Worm (Caenorhabditis elegans): ENCODE results near the gene F13B12.6.

F13B12.6 gene

DNA sequence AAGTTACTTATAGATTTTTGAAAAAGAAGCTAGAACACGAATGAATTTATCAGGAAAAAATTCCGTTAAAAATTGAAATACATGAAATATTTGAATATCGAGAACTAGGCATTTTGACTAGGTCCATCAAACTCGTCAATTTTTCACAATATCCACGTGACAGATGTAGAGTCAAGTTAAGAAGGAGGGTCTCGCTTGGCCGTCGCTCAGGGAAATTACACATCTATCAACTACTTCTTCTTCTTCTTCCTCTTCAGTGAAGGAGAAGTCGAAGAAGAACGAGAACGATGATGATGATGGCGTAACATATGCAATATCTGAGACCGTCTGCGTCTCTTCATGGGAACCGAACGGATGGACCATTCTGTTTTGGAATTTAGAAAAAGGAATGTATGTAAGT is 2.2 kb upstream of the F13B12.6 start:
- TF ChIP-seq egl-27 (tag; optimal IDR thresholded peaks at IDR 0.05) (no peak), rnt-1 (tag; optimal IDR thresholded peaks at IDR 0.05) (peak; percentile 4), mef-2 (tag; optimal IDR thresholded peaks at IDR 0.05) (no peak), ceh-8 (GFP tag; optimal IDR thresholded peaks at IDR 0.05) (no peak)

DNA sequence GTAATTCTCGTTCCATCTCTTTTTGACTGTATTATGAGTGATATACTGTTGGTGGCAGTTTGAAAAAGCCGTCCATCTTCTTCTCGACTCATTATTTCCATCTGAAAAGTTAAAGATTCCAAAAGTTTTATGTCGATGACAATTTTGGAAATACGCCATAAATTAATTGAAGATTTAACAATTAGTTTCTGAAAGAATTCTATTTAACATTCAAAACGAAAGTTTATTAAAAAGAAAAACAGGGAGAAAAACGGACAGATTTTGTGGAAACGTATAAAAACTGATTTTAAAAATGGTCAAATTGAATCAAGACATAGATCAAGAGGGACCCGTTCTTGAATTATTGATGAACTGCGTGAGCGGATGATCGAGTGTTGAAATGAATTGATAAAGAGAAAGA is 3.9 kb downstream of the F13B12.6 start, which contains the start of gene R10H10.7:
Gene R10H10.7, minus strand, starts transcription at position 101 of the 400 bp plus-strand sequence.
- TF ChIP-seq irx-1 (tag; optimal IDR thresholded peaks at IDR 0.05) (no peak), nhr-85 (tag) (peak; percentile 17)

DNA sequence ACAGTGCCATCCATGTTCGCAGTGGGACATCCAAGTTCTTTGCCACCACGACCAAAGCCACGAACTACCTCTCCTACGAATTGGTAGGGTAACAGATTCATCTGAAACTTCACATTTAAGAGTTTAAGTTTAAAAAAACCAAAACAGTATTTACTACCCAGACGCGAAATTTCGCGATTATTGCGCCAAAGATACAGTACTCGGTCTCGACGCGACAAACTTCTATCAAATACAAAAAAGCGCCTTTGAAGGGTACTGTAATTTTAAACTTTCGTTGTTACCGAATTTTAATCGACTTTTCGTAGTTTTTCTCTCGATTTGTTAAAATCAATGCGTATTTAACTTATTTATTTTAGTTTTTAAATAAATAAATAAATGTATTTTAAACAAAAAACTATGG is 8.3 kb downstream of the F13B12.6 start, which contains the start of gene rfk-1:
Gene rfk-1, minus strand, starts transcription at position 101 of the 400 bp plus-strand sequence.
- no peak for TF ChIP-seq xbp-1 (tag; optimal IDR thresholded peaks at IDR 0.05)
- TF ChIP-seq C34B4.2 (tag; optimal IDR thresholded peaks at IDR 0.05), result no peak
- TF ChIP-seq tlp-1 (tag; optimal IDR thresholded peaks at IDR 0.05), result no peak
- no peak for TF ChIP-seq nhr-28 (tag; optimal IDR thresholded peaks at IDR 0.05)
- no peak for TF ChIP-seq Y116A8C.19 (tag; optimal IDR thresholded peaks at IDR 0.05; ENCODE audit: borderline replicate concordance)
- no peak for TF ChIP-seq irx-1 (tag; optimal IDR thresholded peaks at IDR 0.05)
- TF ChIP-seq ama-1 (optimal IDR thresholded peaks at IDR 0.05), result no peak
- no peak for TF ChIP-seq ceh-63 (GFP tag; optimal IDR thresholded peaks at IDR 0.05)
- TF ChIP-seq unc-130 (tag; optimal IDR thresholded peaks at IDR 0.05), result no peak
- no peak for TF ChIP-seq alr-1 (tag; optimal IDR thresholded peaks at IDR 0.05; ENCODE audit: borderline replicate concordance)
- no peak for TF ChIP-seq blmp-1 (tag; optimal IDR thresholded peaks at IDR 0.05)
- TF ChIP-seq hpl-2 (GFP tag; optimal IDR thresholded peaks at IDR 0.05), result no peak
- TF ChIP-seq ceh-90 (tag; optimal IDR thresholded peaks at IDR 0.05), result no peak
- TF ChIP-seq elt-3 (tag; optimal IDR thresholded peaks at IDR 0.05), result no peak

DNA sequence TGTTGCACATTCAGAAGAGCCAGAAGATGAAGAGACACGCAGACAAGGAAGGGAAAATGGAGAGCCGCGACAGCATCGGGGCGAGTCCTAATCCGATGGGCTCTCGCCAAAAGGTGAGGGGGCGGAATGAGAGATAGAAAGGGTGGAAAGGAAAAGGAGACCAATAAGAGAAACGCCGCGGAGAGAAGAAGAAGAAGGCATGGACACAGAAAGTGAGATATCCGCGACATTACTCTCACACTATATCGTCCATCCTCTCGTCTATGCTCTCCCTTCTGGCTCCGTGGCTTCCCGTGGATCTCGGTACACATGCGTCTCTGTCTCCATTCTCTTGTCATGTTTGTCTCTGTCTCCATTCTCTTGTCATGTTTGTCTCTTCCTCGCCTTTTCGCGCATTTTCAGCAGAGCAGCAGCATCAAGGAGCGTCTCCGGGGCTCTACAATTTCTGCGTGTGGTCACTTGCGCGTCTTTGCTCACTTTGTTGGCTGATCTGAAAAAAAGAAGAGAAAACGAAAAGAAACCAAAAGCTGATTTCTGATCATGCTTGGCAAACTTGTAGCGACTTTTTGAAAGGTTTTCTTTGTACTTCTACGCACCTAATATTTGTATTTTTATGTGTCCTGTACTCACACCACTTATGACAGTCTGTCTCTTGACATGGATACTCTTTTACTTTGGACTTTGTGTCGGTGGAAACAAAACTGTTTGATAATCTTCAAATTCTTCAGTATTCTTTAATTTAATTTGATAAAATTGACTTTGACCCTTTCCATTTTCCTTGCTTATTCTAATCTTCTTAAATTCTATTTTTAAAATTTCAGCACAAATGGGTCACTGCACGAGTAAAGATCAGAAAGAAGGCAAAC is 14.3 kb downstream of the F13B12.6 start, which contains the start of gene gpa-7:
Gene gpa-7, plus strand, starts transcription at position 816 of the 866 bp plus-strand sequence.
- TF ChIP-seq F16B12.6 (tag; optimal IDR thresholded peaks at IDR 0.05) (no peak), fkh-8 (tag; optimal IDR thresholded peaks at IDR 0.05) (peak; percentile 88), nhr-85 (tag) (no peak), ces-1 (GFP tag; optimal IDR thresholded peaks at IDR 0.05) (no peak), C04F5.9 (tag; optimal IDR thresholded peaks at IDR 0.05) (no peak), egl-13 (tag; optimal IDR thresholded peaks at IDR 0.05) (peak; percentile 86), ztf-11 (tag; optimal IDR thresholded peaks at IDR 0.05) (peak in 1 of 2 experiments; percentile 37), zip-4 (GFP tag; optimal IDR thresholded peaks at IDR 0.05) (no peak), irx-1 (tag; optimal IDR thresholded peaks at IDR 0.05) (peak; percentile 28), nhr-19 (GFP tag; conservative IDR thresholded peaks at IDR 0.05) (peak; percentile 39), ets-5 (GFP tag; IDR thresholded peaks at IDR 0.05) (no peak), mef-2 (tag; optimal IDR thresholded peaks at IDR 0.05) (peak; percentile 43), dpl-1 (GFP tag; optimal IDR thresholded peaks at IDR 0.05) (peak in 2 of 3 experiments; percentile 18 to 25), lin-14 (GFP tag; optimal IDR thresholded peaks at IDR 0.05) (peak; percentile 96), grh-1 (GFP tag; IDR thresholded peaks at IDR 0.05) (no peak), lin-13 (GFP tag; optimal IDR thresholded peaks at IDR 0.05) (no peak), ceh-8 (GFP tag; optimal IDR thresholded peaks at IDR 0.05) (peak; percentile 73), nhr-12 (tag; optimal IDR thresholded peaks at IDR 0.05) (no peak), aha-1 (tag; optimal IDR thresholded peaks at IDR 0.05) (no peak), ztf-4 (tag; optimal IDR thresholded peaks at IDR 0.05) (peak; percentile 41), egl-27 (tag; optimal IDR thresholded peaks at IDR 0.05) (peak in 1 of 2 experiments; percentile 39), tlp-1 (tag; optimal IDR thresholded peaks at IDR 0.05) (no peak), sptf-1 (tag; optimal IDR thresholded peaks at IDR 0.05) (no peak), nhr-76 (tag; optimal IDR thresholded peaks at IDR 0.05) (no peak), sup-37 (GFP tag; optimal IDR thresholded peaks at IDR 0.05) (no peak), snpc-4 (tag; optimal IDR thresholded peaks at IDR 0.05) (no peak), nhr-28 (tag; optimal IDR thresholded peaks at IDR 0.05) (no peak), nhr-77 (tag; optimal IDR thresholded peaks at IDR 0.05) (peak; percentile 50), C16A3.4 (tag; optimal IDR thresholded peaks at IDR 0.05) (no peak), swsn-7 (tag; optimal IDR thresholded peaks at IDR 0.05) (peak; percentile 76), blmp-1 (tag; optimal IDR thresholded peaks at IDR 0.05) (peak; percentile 89), lir-3 (tag; optimal IDR thresholded peaks at IDR 0.05; ENCODE audit: poor library complexity) (no peak), nhr-11 (tag; optimal IDR thresholded peaks at IDR 0.05) (no peak), ceh-90 (tag; optimal IDR thresholded peaks at IDR 0.05) (no peak), ama-1 (optimal IDR thresholded peaks at IDR 0.05) (no peak)
